Worm (Caenorhabditis elegans) whole organism, L1 larva: Measurements from ENCODE around the gene F01D5.6.

ENCODE experiments used
- F16B12.6 ChIP-seq: fragments of 150-350 bp; optimal IDR thresholded peaks from 2 replicates; lab custom pipeline; 2014; ENCODE audit warnings: missing biosample characterization, missing genetic modification characterization
- Y116A8C.19 ChIP-seq: sonication (generic microtip); optimal IDR thresholded peaks from 2 replicates; lab custom pipeline; 2016; ENCODE audit warnings: missing compliant biosample characterization, missing genetic modification characterization, borderline replicate concordance
- aha-1 ChIP-seq: fragments of 150-350 bp; optimal IDR thresholded peaks from 2 replicates; lab custom pipeline; 2014; ENCODE audit warnings: missing biosample characterization, missing genetic modification characterization
- blmp-1 ChIP-seq: fragments of 150-350 bp; optimal IDR thresholded peaks from 2 replicates; lab custom pipeline; 2014; ENCODE audit warnings: missing biosample characterization, missing genetic modification characterization
- ceh-8 ChIP-seq: fragments of 200-800 bp; sonication (Bioruptor generic); optimal IDR thresholded peaks from 2 replicates; lab custom pipeline; 2018; ENCODE audit warnings: mild to moderate bottlenecking, missing genetic modification characterization, moderate library complexity, missing compliant biosample characterization
- ceh-82 ChIP-seq, 3 experiments: fragments of 150-350 bp in 1 of 3; sonication (generic microtip) in 2 of 3; optimal IDR thresholded peaks; 2 replicates each; lab custom pipeline; 2014 to 2017; ENCODE audit warnings: missing biosample characterization in 3 of 3, missing genetic modification characterization in 3 of 3
- ces-1 ChIP-seq: fragments of 150-350 bp; optimal IDR thresholded peaks from 2 replicates; lab custom pipeline; 2014; ENCODE audit warnings: missing biosample characterization, missing genetic modification reagents, missing genetic modification characterization
- dpl-1 ChIP-seq, 3 experiments: fragments of 150-350 bp in 2 of 3; sonication (generic microtip) in 1 of 3; optimal IDR thresholded peaks; 2 replicates each; lab custom pipeline; 2014 to 2017; ENCODE audit warnings: missing biosample characterization in 3 of 3, missing genetic modification characterization in 3 of 3, missing genetic modification reagents in 3 of 3
- efl-1 ChIP-seq, 4 experiments: fragments of 150-350 bp; optimal IDR thresholded peaks in 3 of 4; peaks in 1 of 4; 1 replicate in 1 of 4; 2 replicates in 3 of 4; lab custom pipeline; 2014; ENCODE audit warnings: missing biosample characterization in 2 of 4, missing genetic modification characterization in 2 of 4, missing genetic modification reagents in 2 of 4
- efl-3 ChIP-seq: fragments of 200-800 bp; sonication (Bioruptor generic); optimal IDR thresholded peaks from 2 replicates; lab custom pipeline; 2018; ENCODE audit warnings: mild to moderate bottlenecking, missing genetic modification characterization, missing compliant biosample characterization
- egl-13 ChIP-seq: sonication (generic microtip); optimal IDR thresholded peaks from 2 replicates; lab custom pipeline; 2016; ENCODE audit warnings: missing genotype, missing genetic modification reagents, missing genetic modification characterization, missing compliant biosample characterization
- egl-27 ChIP-seq, 2 experiments: fragments of 150-350 bp in 1 of 2; sonication (generic microtip); optimal IDR thresholded peaks; 3 replicates each; lab custom pipeline; 2017 to 2018; ENCODE audit warnings: missing biosample characterization in 2 of 2, missing genetic modification characterization in 2 of 2, missing genetic modification reagents in 2 of 2
- elt-2 ChIP-seq: sonication (generic microtip); optimal IDR thresholded peaks from 2 replicates; lab custom pipeline; 2016; ENCODE audit warnings: missing genetic modification characterization, mild to moderate bottlenecking, inconsistent platforms, missing compliant biosample characterization, missing genetic modification reagents
- elt-3 ChIP-seq, 6 experiments: fragments of 150-350 bp in 1 of 6; sonication (generic microtip); optimal IDR thresholded peaks; 2 replicates each; lab custom pipeline; 2017 to 2018; ENCODE audit warnings: missing biosample characterization in 6 of 6, missing genetic modification characterization in 6 of 6, inconsistent platforms in 1 of 6
- ets-5 ChIP-seq: fragments of 200-800 bp; sonication (Bioruptor generic); IDR thresholded peaks from 2 replicates; pipeline ENCODE4 v1.3.6; 2022; ENCODE audit warnings: missing genetic modification characterization, missing compliant biosample characterization
- fkh-4 ChIP-seq: sonication (generic microtip); optimal IDR thresholded peaks from 2 replicates; lab custom pipeline; 2016; ENCODE audit warnings: missing compliant biosample characterization, missing genetic modification characterization, borderline replicate concordance
- fos-1 ChIP-seq: fragments of 150-350 bp; optimal IDR thresholded peaks from 2 replicates; lab custom pipeline; 2014; ENCODE audit warnings: missing biosample characterization, missing genetic modification characterization
- hlh-4 ChIP-seq: sonication (generic microtip); optimal IDR thresholded peaks from 2 replicates; lab custom pipeline; 2016; ENCODE audit warnings: mild to moderate bottlenecking, missing genetic modification characterization, missing compliant biosample characterization
- irx-1 ChIP-seq: sonication (generic microtip); optimal IDR thresholded peaks from 2 replicates; lab custom pipeline; 2016; ENCODE audit warnings: missing genetic modification characterization, missing compliant biosample characterization
- isw-1 ChIP-seq: fragments of 200-800 bp; sonication (Bioruptor generic); IDR thresholded peaks from 2 replicates; pipeline ENCODE4 v1.3.6; 2022; ENCODE audit warnings: missing genetic modification characterization, missing compliant biosample characterization
- jun-1 ChIP-seq: fragments of 150-350 bp; optimal IDR thresholded peaks from 2 replicates; lab custom pipeline; 2014; ENCODE audit warnings: missing biosample characterization, missing genetic modification reagents, missing genetic modification characterization
- lin-13 ChIP-seq: fragments of 150-350 bp; optimal IDR thresholded peaks from 2 replicates; lab custom pipeline; 2014; ENCODE audit warnings: missing biosample characterization, missing genetic modification reagents, missing genetic modification characterization
- lin-14 ChIP-seq: fragments of 200-800 bp; sonication (Bioruptor generic); optimal IDR thresholded peaks from 2 replicates; lab custom pipeline; 2018; ENCODE audit warnings: mild to moderate bottlenecking, missing genetic modification characterization, moderate library complexity, missing compliant biosample characterization
- lin-15B ChIP-seq: fragments of 150-350 bp; sonication (generic microtip); optimal IDR thresholded peaks from 3 replicates; lab custom pipeline; 2014; ENCODE audit warnings: missing biosample characterization, missing genetic modification characterization
- lin-35 ChIP-seq, 2 experiments: fragments of 150-350 bp; optimal IDR thresholded peaks; 2 replicates each; lab custom pipeline; 2014; ENCODE audit warnings: missing biosample characterization in 2 of 2, missing genetic modification characterization in 2 of 2, missing genetic modification reagents in 2 of 2
- lir-3 ChIP-seq: sonication (generic microtip); optimal IDR thresholded peaks from 2 replicates; lab custom pipeline; 2016; ENCODE audit warnings: mild to moderate bottlenecking, missing genetic modification characterization, moderate library complexity, missing compliant biosample characterization; ENCODE audit not compliant: poor library complexity
- lsy-2 ChIP-seq, 2 experiments: fragments of 150-350 bp; optimal IDR thresholded peaks; 2 replicates each; lab custom pipeline; 2014; ENCODE audit warnings: missing biosample characterization in 2 of 2, missing genetic modification characterization in 2 of 2
- mdl-1 ChIP-seq, 2 experiments: fragments of 150-350 bp; optimal IDR thresholded peaks; 2 replicates each; lab custom pipeline; 2014 to 2017; ENCODE audit warnings: missing biosample characterization in 2 of 2, missing genetic modification characterization in 2 of 2, inconsistent platforms in 1 of 2
- nhr-11 ChIP-seq: fragments of 150-350 bp; optimal IDR thresholded peaks from 2 replicates; lab custom pipeline; 2014; ENCODE audit warnings: missing biosample characterization, missing genetic modification characterization
- nhr-20 ChIP-seq: sonication (generic microtip); optimal IDR thresholded peaks from 2 replicates; lab custom pipeline; 2016; ENCODE audit warnings: mild to moderate bottlenecking, missing genetic modification characterization, missing compliant biosample characterization
- nhr-28 ChIP-seq: fragments of 150-350 bp; optimal IDR thresholded peaks from 2 replicates; lab custom pipeline; 2014; ENCODE audit warnings: missing biosample characterization, missing genetic modification characterization
- nhr-77 ChIP-seq: fragments of 150-350 bp; optimal IDR thresholded peaks from 2 replicates; lab custom pipeline; 2014; ENCODE audit warnings: missing biosample characterization, missing genetic modification characterization
- nhr-85 ChIP-seq: sonication (generic microtip); peaks from one replicate; lab custom pipeline; 2016; ENCODE audit warnings: missing genetic modification characterization, inconsistent platforms, missing compliant biosample characterization
- nhr-90 ChIP-seq: sonication (generic microtip); optimal IDR thresholded peaks from 2 replicates; lab custom pipeline; 2016; ENCODE audit warnings: mild to moderate bottlenecking, missing genetic modification characterization, missing compliant biosample characterization; ENCODE audit not compliant: poor library complexity
- pag-3 ChIP-seq: sonication (generic microtip); optimal IDR thresholded peaks from 2 replicates; lab custom pipeline; 2017; ENCODE audit warnings: missing genetic modification characterization, mild to moderate bottlenecking, missing compliant biosample characterization, antibody characterized with exemption, borderline replicate concordance; ENCODE audit not compliant: insufficient read depth
- pax-3 ChIP-seq: fragments of 200-800 bp; sonication (Bioruptor generic); optimal IDR thresholded peaks from 2 replicates; lab custom pipeline; 2018; ENCODE audit warnings: mild to moderate bottlenecking, missing genetic modification characterization, moderate library complexity, missing compliant biosample characterization
- pqm-1 ChIP-seq: sonication (generic microtip); optimal IDR thresholded peaks from 3 replicates; lab custom pipeline; 2017; ENCODE audit warnings: missing biosample characterization, missing genetic modification characterization
- rnt-1 ChIP-seq: sonication (generic microtip); optimal IDR thresholded peaks from 2 replicates; lab custom pipeline; 2016; ENCODE audit warnings: mild to moderate bottlenecking, missing genetic modification characterization, moderate library complexity, missing compliant biosample characterization
- skn-1 ChIP-seq: fragments of 150-350 bp; optimal IDR thresholded peaks from 2 replicates; lab custom pipeline; 2014; ENCODE audit warnings: missing biosample characterization, missing genetic modification characterization
- snpc-4 ChIP-seq: fragments of 150-350 bp; optimal IDR thresholded peaks from 2 replicates; lab custom pipeline; 2014; ENCODE audit warnings: missing biosample characterization, missing genetic modification characterization
- snu-23 ChIP-seq: sonication (generic microtip); optimal IDR thresholded peaks from 2 replicates; lab custom pipeline; 2016; ENCODE audit warnings: missing genetic modification characterization, missing compliant biosample characterization
- sox-4 ChIP-seq: sonication (generic microtip); optimal IDR thresholded peaks from 2 replicates; lab custom pipeline; 2016; ENCODE audit warnings: missing genetic modification characterization, missing compliant biosample characterization
- sup-37 ChIP-seq: fragments of 200-800 bp; sonication (Bioruptor generic); optimal IDR thresholded peaks from 2 replicates; lab custom pipeline; 2018; ENCODE audit warnings: mild to moderate bottlenecking, missing genetic modification characterization, missing compliant biosample characterization
- swsn-7 ChIP-seq: sonication (generic microtip); optimal IDR thresholded peaks from 2 replicates; lab custom pipeline; 2016; ENCODE audit warnings: missing genetic modification characterization, missing compliant biosample characterization
- tbx-2 ChIP-seq: sonication (generic microtip); optimal IDR thresholded peaks from 2 replicates; lab custom pipeline; 2016; ENCODE audit warnings: missing genetic modification characterization, missing compliant biosample characterization
- unc-30 ChIP-seq: sonication (generic microtip); optimal IDR thresholded peaks from 2 replicates; lab custom pipeline; 2017; ENCODE audit warnings: missing biosample characterization, missing genetic modification characterization
- xbp-1 ChIP-seq: sonication (generic microtip); optimal IDR thresholded peaks from 2 replicates; lab custom pipeline; 2016; ENCODE audit warnings: missing genetic modification characterization, missing compliant biosample characterization
- zag-1 ChIP-seq: fragments of 150-350 bp; optimal IDR thresholded peaks from 2 replicates; lab custom pipeline; 2014; ENCODE audit warnings: missing biosample characterization, missing genetic modification characterization
- zip-4 ChIP-seq: fragments of 200-800 bp; sonication (Bioruptor generic); optimal IDR thresholded peaks from 2 replicates; lab custom pipeline; 2018; ENCODE audit warnings: mild to moderate bottlenecking, missing genetic modification characterization, moderate library complexity, missing compliant biosample characterization

The F01D5.6 gene

DNA sequence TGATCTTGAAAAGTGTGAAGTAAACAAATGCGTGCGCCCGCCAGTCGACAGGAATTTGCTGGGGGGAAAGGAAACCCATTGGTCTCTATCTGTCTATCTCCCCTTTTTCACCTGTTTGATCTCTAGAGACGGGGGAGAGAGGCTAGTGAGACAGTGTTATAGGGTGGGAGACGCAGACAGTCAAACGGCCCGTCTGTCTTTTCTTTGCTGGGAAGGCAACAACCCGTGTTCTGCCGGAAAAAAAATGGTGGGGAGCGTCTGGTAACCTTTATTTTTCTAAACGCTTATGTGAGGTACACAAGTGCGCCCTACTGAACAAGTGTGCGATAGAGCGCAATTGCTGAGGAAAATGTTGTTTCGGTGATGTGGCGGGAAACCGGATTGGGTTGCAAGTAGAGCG is 44.2 kb downstream of the F01D5.6 start (continued):
- peak; percentile 82 for TF ChIP-seq nhr-90
- no peak for TF ChIP-seq egl-27 (tag; optimal IDR thresholded peaks at IDR 0.05; lab: Kevin White, UChicago)
- TF ChIP-seq lir-3, result no peak
- TF ChIP-seq dpl-1 (GFP tag; optimal IDR thresholded peaks at IDR 0.05; lab: Kevin White, UChicago), result peak; percentile 41 to 56 (median 48)
- TF ChIP-seq fkh-4, result no peak
- TF ChIP-seq efl-3 (GFP tag; lab: Kevin White, UChicago), result peak; percentile 12
- peak; percentile 59 to 66 for TF ChIP-seq lsy-2 (tag; optimal IDR thresholded peaks at IDR 0.05; lab: Kevin White, UChicago)
- no peak for TF ChIP-seq hlh-4
- TF ChIP-seq jun-1 (tag; lab: Kevin White, UChicago), result peak; percentile 75
- TF ChIP-seq aha-1 (tag; lab: Kevin White, UChicago), result no peak
- TF ChIP-seq snpc-4, result peak; percentile 64
- peak; percentile 85 for TF ChIP-seq snu-23 (GFP tag; lab: Kevin White, UChicago)
- TF ChIP-seq pax-3 (tag; lab: Kevin White, UChicago), result no peak
- peak; percentile 68 for TF ChIP-seq rnt-1
- TF ChIP-seq nhr-11 (tag; lab: Kevin White, UChicago), result no peak
- TF ChIP-seq egl-13 (tag; lab: Kevin White, UChicago), result no peak
- no peak for TF ChIP-seq nhr-28 (tag; lab: Kevin White, UChicago)
- TF ChIP-seq lin-14 (GFP tag; lab: Kevin White, UChicago), result peak; percentile 92
- peak; percentile 60 for TF ChIP-seq swsn-7 (tag; lab: Kevin White, UChicago)
- peak; percentile 66 for TF ChIP-seq pag-3 (tag; lab: Kevin White, UChicago)
- TF ChIP-seq sox-4 (tag; lab: Kevin White, UChicago), result no peak
- TF ChIP-seq ets-5 (GFP tag; lab: Robert Waterston, UW), result no peak
- TF ChIP-seq lin-13 (GFP tag; lab: Kevin White, UChicago), result peak; percentile 55
- TF ChIP-seq ceh-8 (GFP tag; lab: Kevin White, UChicago), result no peak
- peak in 1 of 3 experiments; percentile 15 for TF ChIP-seq ceh-82 (tag; optimal IDR thresholded peaks at IDR 0.05; lab: Kevin White, UChicago)
- TF ChIP-seq unc-30 (tag; lab: Kevin White, UChicago), result no peak
- TF ChIP-seq skn-1, result peak; percentile 51
- TF ChIP-seq fos-1, result no peak
- TF ChIP-seq tbx-2 (tag; lab: Kevin White, UChicago), result peak; percentile 66
- no peak for TF ChIP-seq pqm-1

- TF ChIP-seq F16B12.6 (no peak), nhr-85 (tag; lab: Kevin White, UChicago) (peak; percentile 63), zip-4 (no peak), efl-1 (optimal IDR thresholded peaks at IDR 0.05; lab: Kevin White, UChicago) (no peak), efl-1 (GFP tag; optimal IDR thresholded peaks at IDR 0.05 in 1 of 2; lab: Kevin White, UChicago) (peak in 1 of 2 experiments; percentile 77), isw-1 (GFP tag; lab: Robert Waterston, UW) (no peak), elt-2 (peak; percentile 54), blmp-1 (tag; lab: Kevin White, UChicago) (peak; percentile 56), nhr-28 (tag; lab: Kevin White, UChicago) (no peak), Y116A8C.19 (tag; lab: Kevin White, UChicago) (no peak), snpc-4 (peak; percentile 52), irx-1 (tag; lab: Kevin White, UChicago) (no peak), nhr-90 (no peak), ces-1 (no peak), lin-35 (GFP tag; optimal IDR thresholded peaks at IDR 0.05; lab: Kevin White, UChicago) (peak in 1 of 2 experiments; percentile 6), lin-13 (GFP tag; lab: Kevin White, UChicago) (peak; percentile 5), pag-3 (tag; lab: Kevin White, UChicago) (no peak), mdl-1 (tag; optimal IDR thresholded peaks at IDR 0.05; lab: Kevin White, UChicago) (peak in 1 of 2 experiments; percentile 24), lin-14 (GFP tag; lab: Kevin White, UChicago) (peak; percentile 17), sup-37 (no peak), nhr-77 (tag; lab: Kevin White, UChicago) (peak; percentile 38), xbp-1 (no peak), egl-13 (tag; lab: Kevin White, UChicago) (no peak), zag-1 (no peak), lin-15B (tag; lab: Kevin White, UChicago) (no peak), nhr-20 (tag; lab: Kevin White, UChicago) (no peak), fkh-4 (no peak), elt-3 (tag; optimal IDR thresholded peaks at IDR 0.05; lab: Kevin White, UChicago) (peak in 2 of 6 experiments; percentile 12 to 26)
Observed at ce11 chrII:14051474-14051934, 45.2 kb downstream of the F01D5.6 start.
